Fruit fly (Drosophila melanogaster): ENCODE data around the gene CG10165.

DNA sequence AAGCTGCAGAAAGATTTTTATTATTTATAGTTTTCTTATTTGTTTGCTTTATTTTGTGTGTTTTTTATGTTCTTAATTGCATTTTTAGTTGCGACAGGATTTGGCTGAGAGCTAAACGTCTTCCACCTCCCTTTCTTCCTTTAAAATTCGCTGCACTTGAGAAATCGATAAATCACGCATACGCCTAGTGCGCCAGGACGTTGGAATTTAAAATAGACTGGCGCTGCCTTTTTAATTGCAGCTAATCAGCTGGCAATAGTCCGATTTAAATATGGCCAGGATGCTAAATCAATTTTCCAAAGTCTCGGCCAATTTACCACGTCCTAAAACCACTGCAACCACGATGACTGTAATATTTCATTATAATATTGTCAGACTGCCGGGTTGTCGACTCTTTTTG is 3.3 kb downstream of the CG10165 start:
- TF ChIP-seq psq (optimal IDR thresholded peaks at IDR 0.05) (no peak), Myc (optimal IDR thresholded peaks at IDR 0.05) (no peak), ttk (optimal IDR thresholded peaks at IDR 0.05) (no peak), h (optimal IDR thresholded peaks at IDR 0.05) (no peak), insv (optimal IDR thresholded peaks at IDR 0.05) (no peak)

Measured in Kc167 (cell line).